Worm (Caenorhabditis elegans): Measurements from ENCODE around the gene ZK1320.2.

Gene ZK1320.2

ce11 chrII:9617039-9617901 is 41.5 kb downstream of the ZK1320.2 start, which contains the start of gene hal-3 (continued):
- TF ChIP-seq B0261.1 (tag; optimal IDR thresholded peaks at IDR 0.05) = no peak
- no peak for TF ChIP-seq lsy-27 (tag; optimal IDR thresholded peaks at IDR 0.05; ENCODE audit: borderline replicate concordance, insufficient read depth)
- no peak for TF ChIP-seq D2030.7 (GFP tag; IDR thresholded peaks at IDR 0.05)
- TF ChIP-seq mcd-1 (GFP tag; IDR thresholded peaks at IDR 0.05) = 0 out of 2 replicates have a peak, but pooled peaks have one; percentile 16
- no peak for TF ChIP-seq madf-3 (GFP tag; IDR thresholded peaks at IDR 0.05)
- peak; percentile 48; the same call in 1 of the 2 replicates for TF ChIP-seq madf-6 (GFP tag; IDR thresholded peaks at IDR 0.05)
- TF ChIP-seq F37B4.10 (GFP tag; IDR thresholded peaks at IDR 0.05) = no peak
- no peak for TF ChIP-seq unc-62 (GFP tag; optimal IDR thresholded peaks at IDR 0.05)
- peak; percentile 55 for TF ChIP-seq dpff-1 (tag; optimal IDR thresholded peaks at IDR 0.05)
- TF ChIP-seq ztf-25 (GFP tag; IDR thresholded peaks at IDR 0.05) = peak; percentile 52; the same call in 1 of the 2 replicates
- TF ChIP-seq ama-1 (optimal IDR thresholded peaks at IDR 0.05) = peak; percentile 77
- no peak for TF ChIP-seq ama-1 (GFP tag; optimal IDR thresholded peaks at IDR 0.05)
- peak; percentile 25 for TF ChIP-seq lin-54 (GFP tag; optimal IDR thresholded peaks at IDR 0.05)
- TF ChIP-seq ztf-28 (GFP tag; IDR thresholded peaks at IDR 0.05) = no peak
- no peak for TF ChIP-seq lin-40 (tag; optimal IDR thresholded peaks at IDR 0.05)
- TF ChIP-seq snpc-3.4 (tag; optimal IDR thresholded peaks at IDR 0.05) = no peak
- no peak for TF ChIP-seq madf-10 (tag; optimal IDR thresholded peaks at IDR 0.05)
- TF ChIP-seq snpc-4 (GFP tag; optimal IDR thresholded peaks at IDR 0.05) = no peak
- no peak for TF ChIP-seq snpc-4 (tag; optimal IDR thresholded peaks at IDR 0.05)
- no peak for TF ChIP-seq nhr-27 (tag; optimal IDR thresholded peaks at IDR 0.05)
- TF ChIP-seq nfya-1 (tag; optimal IDR thresholded peaks at IDR 0.05; ENCODE audit: borderline replicate concordance, insufficient read depth) = no peak
- TF ChIP-seq nhr-120 (GFP tag; IDR thresholded peaks at IDR 0.05) = no peak
- TF ChIP-seq hlh-26 (GFP tag; conservative IDR thresholded peaks at IDR 0.05) = no peak
- TF ChIP-seq lir-1 (GFP tag; conservative IDR thresholded peaks at IDR 0.05) = no peak
- peak; percentile 60 for TF ChIP-seq repo-1 (tag; optimal IDR thresholded peaks at IDR 0.05)
- no peak for TF ChIP-seq Y56A3A.18 (GFP tag; IDR thresholded peaks at IDR 0.05)
- TF ChIP-seq let-607 (tag; optimal IDR thresholded peaks at IDR 0.05) = peak in 1 of 2 experiments; percentile 56
- TF ChIP-seq sptf-2 (GFP tag; optimal IDR thresholded peaks at IDR 0.05) = no peak
- TF ChIP-seq hlh-12 (tag; optimal IDR thresholded peaks at IDR 0.05) = no peak
- TF ChIP-seq nhr-80 (tag; optimal IDR thresholded peaks at IDR 0.05) = no peak
- no peak for TF ChIP-seq tbx-9 (tag; optimal IDR thresholded peaks at IDR 0.05; ENCODE audit: borderline replicate concordance)
- TF ChIP-seq egl-44 (GFP tag; IDR thresholded peaks at IDR 0.05) = peak; percentile 9; the same call in 1 of the 2 replicates
- no peak for TF ChIP-seq F49E8.2 (tag; optimal IDR thresholded peaks at IDR 0.05; ENCODE audit: insufficient read depth)
- TF ChIP-seq ceh-100 (GFP tag; IDR thresholded peaks at IDR 0.05) = no peak
- no peak; the same call in 1 of the 2 replicates for TF ChIP-seq attf-3 (GFP tag; conservative IDR thresholded peaks at IDR 0.05)
- no peak for TF ChIP-seq F55B11.4 (tag; optimal IDR thresholded peaks at IDR 0.05; ENCODE audit: borderline replicate concordance, insufficient read depth)
- peak; percentile 21 for TF ChIP-seq tlf-1 (GFP tag; optimal IDR thresholded peaks at IDR 0.05)
- TF ChIP-seq aptf-3 (GFP tag; IDR thresholded peaks at IDR 0.05) = no peak
- no peak for TF ChIP-seq ceh-91 (GFP tag; IDR thresholded peaks at IDR 0.05)
- no peak for TF ChIP-seq fkh-3 (tag; optimal IDR thresholded peaks at IDR 0.05)
- no peak; the same call in 1 of the 2 replicates for TF ChIP-seq pbrm-1 (GFP tag; IDR thresholded peaks at IDR 0.05)
- peak; percentile 20 for TF ChIP-seq tbp1 (GFP tag; optimal IDR thresholded peaks at IDR 0.05)
- peak; percentile 23 for TF ChIP-seq him-1 (tag; optimal IDR thresholded peaks at IDR 0.05)
- no peak for TF ChIP-seq gei-17 (GFP tag; optimal IDR thresholded peaks at IDR 0.05)
- peak; percentile 46 for TF ChIP-seq ceh-79 (tag; optimal IDR thresholded peaks at IDR 0.05)
- TF ChIP-seq nfyb-1 (GFP tag; IDR thresholded peaks at IDR 0.05) = 0 out of 2 replicates have a peak, but pooled peaks have one; percentile 35
- TF ChIP-seq T07F8.4 (tag; optimal IDR thresholded peaks at IDR 0.05) = no peak

All from whole organism, young adult.